Worm (Caenorhabditis elegans) whole organism, L3 larva: ENCODE results near the gene gcsh-1.
A peak's percentile ranks its signal among the peaks of the same experiment; 100 is the strongest.

Experiments
- R02D3.7 ChIP-seq: fragments of 150-350 bp; optimal IDR thresholded peaks from 2 replicates; lab custom pipeline; 2014; ENCODE audit warnings: missing biosample characterization, missing genetic modification characterization
- ZK546.5 ChIP-seq: sonication (generic microtip); optimal IDR thresholded peaks from 2 replicates; lab custom pipeline; 2017; ENCODE audit warnings: missing biosample characterization, missing genetic modification characterization
- aly-2 ChIP-seq: fragments of 150-350 bp; optimal IDR thresholded peaks from 2 replicates; lab custom pipeline; 2014; ENCODE audit warnings: missing biosample characterization, missing genetic modification characterization
- ama-1 ChIP-seq: fragments of 150-350 bp; optimal IDR thresholded peaks from 2 replicates; lab custom pipeline; 2018
- ceh-16 ChIP-seq: sonication (generic microtip); optimal IDR thresholded peaks from 2 replicates; lab custom pipeline; 2017; ENCODE audit warnings: missing biosample characterization, missing genetic modification characterization
- ceh-28 ChIP-seq: fragments of 150-350 bp; optimal IDR thresholded peaks from 2 replicates; lab custom pipeline; 2014; ENCODE audit warnings: missing biosample characterization, missing genetic modification reagents, missing genetic modification characterization
- ceh-82 ChIP-seq: fragments of 150-350 bp; optimal IDR thresholded peaks from 2 replicates; lab custom pipeline; 2014; ENCODE audit warnings: missing biosample characterization, missing genetic modification characterization
- ceh-9 ChIP-seq: sonication (generic microtip); optimal IDR thresholded peaks from 2 replicates; lab custom pipeline; 2018; ENCODE audit warnings: missing biosample characterization, missing genetic modification characterization
- daf-12 ChIP-seq: fragments of 150-350 bp; optimal IDR thresholded peaks from 2 replicates; lab custom pipeline; 2014; ENCODE audit warnings: missing biosample characterization, missing genetic modification reagents, missing genetic modification characterization
- egl-27 ChIP-seq: sonication (generic microtip); optimal IDR thresholded peaks from 4 replicates; lab custom pipeline; 2017; ENCODE audit warnings: missing biosample characterization, missing genetic modification reagents, missing genetic modification characterization
- egl-5 ChIP-seq: fragments of 150-350 bp; optimal IDR thresholded peaks from 2 replicates; lab custom pipeline; 2017; ENCODE audit warnings: missing biosample characterization, missing genetic modification reagents, missing genetic modification characterization, inconsistent platforms
- elt-1 ChIP-seq: fragments of 150-350 bp; optimal IDR thresholded peaks from 2 replicates; lab custom pipeline; 2014; ENCODE audit warnings: missing biosample characterization, missing genetic modification characterization
- elt-2 ChIP-seq: sonication (generic microtip); optimal IDR thresholded peaks from 2 replicates; lab custom pipeline; 2016; ENCODE audit warnings: missing genetic modification reagents, mild to moderate bottlenecking, missing genetic modification characterization, missing compliant biosample characterization
- elt-3 ChIP-seq, 3 experiments: fragments of 150-350 bp in 1 of 3; sonication (generic microtip) in 2 of 3; optimal IDR thresholded peaks; 2 replicates in 2 of 3; 4 replicates in 1 of 3; lab custom pipeline; 2014 to 2017; ENCODE audit warnings: missing biosample characterization in 3 of 3, missing genetic modification characterization in 3 of 3
- eor-1 ChIP-seq, 2 experiments: fragments of 150-350 bp; optimal IDR thresholded peaks; 2 replicates each; lab custom pipeline; 2014 to 2018; ENCODE audit warnings: missing biosample characterization in 2 of 2, missing genetic modification characterization in 2 of 2
- fkh-10 ChIP-seq: sonication (generic microtip); optimal IDR thresholded peaks from 2 replicates; lab custom pipeline; 2017; ENCODE audit warnings: missing biosample characterization, missing genetic modification reagents, missing genetic modification characterization
- fkh-2 ChIP-seq: fragments of 150-350 bp; optimal IDR thresholded peaks from 2 replicates; lab custom pipeline; 2014; ENCODE audit warnings: missing biosample characterization, missing genetic modification reagents, missing genetic modification characterization
- hmg-11 ChIP-seq: sonication (generic microtip); optimal IDR thresholded peaks from 2 replicates; lab custom pipeline; 2016; ENCODE audit warnings: missing genetic modification characterization, missing compliant biosample characterization
- jun-1 ChIP-seq: fragments of 150-350 bp; optimal IDR thresholded peaks from 2 replicates; lab custom pipeline; 2014; ENCODE audit warnings: missing biosample characterization, missing genetic modification reagents, missing genetic modification characterization
- lin-15B ChIP-seq: fragments of 150-350 bp; optimal IDR thresholded peaks from 2 replicates; lab custom pipeline; 2014; ENCODE audit warnings: missing biosample characterization, missing genetic modification characterization
- lin-39 ChIP-seq: fragments of 150-350 bp; optimal IDR thresholded peaks from 2 replicates; lab custom pipeline; 2018; ENCODE audit warnings: missing biosample characterization, missing genetic modification reagents, missing genetic modification characterization
- lsy-12 ChIP-seq: sonication (generic microtip); optimal IDR thresholded peaks from 2 replicates; lab custom pipeline; 2016; ENCODE audit warnings: mild to moderate bottlenecking, missing genetic modification characterization, missing compliant biosample characterization
- mdl-1 ChIP-seq: fragments of 150-350 bp; optimal IDR thresholded peaks from 2 replicates; lab custom pipeline; 2014; ENCODE audit warnings: missing biosample characterization, missing genetic modification characterization
- mml-1 ChIP-seq: fragments of 150-350 bp; sonication (generic microtip); optimal IDR thresholded peaks from 3 replicates; lab custom pipeline; 2014; ENCODE audit warnings: missing biosample characterization, missing genetic modification characterization
- nfya-1 ChIP-seq: sonication (generic microtip); optimal IDR thresholded peaks from 2 replicates; lab custom pipeline; 2017; ENCODE audit warnings: missing genetic modification characterization, mild to moderate bottlenecking, missing compliant biosample characterization, antibody characterized with exemption, moderate library complexity; ENCODE audit not compliant: insufficient read depth
- nhr-11 ChIP-seq: fragments of 150-350 bp; optimal IDR thresholded peaks from 2 replicates; lab custom pipeline; 2014; ENCODE audit warnings: missing biosample characterization, missing genetic modification characterization
- nhr-12 ChIP-seq: fragments of 150-350 bp; optimal IDR thresholded peaks from 2 replicates; lab custom pipeline; 2014; ENCODE audit warnings: missing biosample characterization, missing genetic modification characterization
- nhr-23 ChIP-seq: fragments of 150-350 bp; optimal IDR thresholded peaks from 2 replicates; lab custom pipeline; 2014; ENCODE audit warnings: missing biosample characterization, missing genetic modification reagents, missing genetic modification characterization
- nhr-237 ChIP-seq: fragments of 150-350 bp; optimal IDR thresholded peaks from 2 replicates; lab custom pipeline; 2014; ENCODE audit warnings: missing biosample characterization, missing genetic modification characterization
- nhr-25 ChIP-seq: sonication (generic microtip); optimal IDR thresholded peaks from 2 replicates; lab custom pipeline; 2017; ENCODE audit warnings: missing biosample characterization, missing genetic modification characterization
- nhr-28 ChIP-seq: fragments of 150-350 bp; optimal IDR thresholded peaks from 2 replicates; lab custom pipeline; 2014; ENCODE audit warnings: missing biosample characterization, missing genetic modification characterization
- nhr-43 ChIP-seq: sonication (generic microtip); optimal IDR thresholded peaks from 2 replicates; lab custom pipeline; 2016; ENCODE audit warnings: mild to moderate bottlenecking, missing genetic modification characterization, missing compliant biosample characterization; ENCODE audit not compliant: poor library complexity, severe bottlenecking
- nhr-67 ChIP-seq: fragments of 150-350 bp; optimal IDR thresholded peaks from 2 replicates; lab custom pipeline; 2014; ENCODE audit warnings: missing biosample characterization, missing genetic modification characterization
- nhr-76 ChIP-seq: fragments of 150-350 bp; sonication (generic microtip); optimal IDR thresholded peaks from 5 replicates; lab custom pipeline; 2014; ENCODE audit warnings: missing biosample characterization, missing genetic modification characterization
- nhr-77 ChIP-seq: fragments of 150-350 bp; optimal IDR thresholded peaks from 2 replicates; lab custom pipeline; 2014; ENCODE audit warnings: missing biosample characterization, missing genetic modification characterization
- pha-4 ChIP-seq: fragments of 150-350 bp; optimal IDR thresholded peaks from 2 replicates; lab custom pipeline; 2014; ENCODE audit warnings: missing biosample characterization, missing genetic modification reagents, missing genetic modification characterization
- pqm-1 ChIP-seq: fragments of 150-350 bp; optimal IDR thresholded peaks from 2 replicates; lab custom pipeline; 2017; ENCODE audit warnings: missing biosample characterization, missing genetic modification characterization, inconsistent platforms
- sea-2 ChIP-seq: fragments of 150-350 bp; sonication (generic microtip); optimal IDR thresholded peaks from 4 replicates; lab custom pipeline; 2014; ENCODE audit warnings: missing biosample characterization, missing genetic modification reagents, missing genetic modification characterization
- skn-1 ChIP-seq: fragments of 150-350 bp; optimal IDR thresholded peaks from 2 replicates; lab custom pipeline; 2014; ENCODE audit warnings: missing biosample characterization, missing genetic modification characterization
- snpc-4 ChIP-seq: fragments of 150-350 bp; optimal IDR thresholded peaks from 2 replicates; lab custom pipeline; 2014; ENCODE audit warnings: missing biosample characterization, missing genetic modification characterization
- tbx-2 ChIP-seq: sonication (generic microtip); optimal IDR thresholded peaks from 2 replicates; lab custom pipeline; 2016; ENCODE audit warnings: mild to moderate bottlenecking, missing genetic modification characterization, missing compliant biosample characterization
- unc-39 ChIP-seq: sonication (generic microtip); optimal IDR thresholded peaks from 4 replicates; lab custom pipeline; 2017; ENCODE audit warnings: missing biosample characterization, missing genetic modification characterization
- unc-62 ChIP-seq: fragments of 150-350 bp; sonication (generic microtip); optimal IDR thresholded peaks from 4 replicates; lab custom pipeline; 2014; ENCODE audit warnings: missing biosample characterization, missing genetic modification reagents, missing genetic modification characterization
- zag-1 ChIP-seq: fragments of 150-350 bp; optimal IDR thresholded peaks from 2 replicates; lab custom pipeline; 2014; ENCODE audit warnings: missing biosample characterization, missing genetic modification characterization
- ztf-11 ChIP-seq: fragments of 150-350 bp; optimal IDR thresholded peaks from 2 replicates; lab custom pipeline; 2014; ENCODE audit warnings: missing biosample characterization, missing genetic modification characterization
- ztf-4 ChIP-seq: fragments of 150-350 bp; optimal IDR thresholded peaks from 2 replicates; lab custom pipeline; 2014; ENCODE audit warnings: missing biosample characterization, missing genetic modification characterization

The gcsh-1 gene

DNA sequence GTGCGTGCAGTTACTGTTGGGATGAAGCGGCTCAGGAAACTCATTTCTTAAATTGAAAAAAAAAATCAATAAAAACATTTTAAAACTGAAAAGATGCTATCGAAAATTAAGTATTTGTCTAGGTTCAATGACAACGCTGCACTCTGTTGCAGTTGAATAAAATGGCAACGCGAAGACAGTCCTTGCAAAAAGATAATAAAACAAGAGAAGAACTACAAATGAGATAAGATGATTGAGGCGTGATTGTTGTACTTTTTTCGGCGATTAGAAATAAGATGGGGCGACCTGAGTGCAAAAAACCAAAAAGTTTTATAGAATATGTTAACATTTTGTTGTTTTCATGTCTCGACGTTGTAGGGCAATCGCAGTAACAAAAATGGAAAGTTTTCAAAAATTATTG lies at the start of gene gcsh-1:
Gene gcsh-1 (minus strand): TSS at position 46 of the 400 bp plus-strand sequence.
- TF ChIP-seq eor-1 (tag; optimal IDR thresholded peaks at IDR 0.05; lab: Kevin White, UChicago) (no peak), nfya-1 (tag; lab: Kevin White, UChicago) (no peak), elt-2 (peak; percentile 62), pqm-1 (tag; lab: Kevin White, UChicago) (peak; percentile 45)

DNA sequence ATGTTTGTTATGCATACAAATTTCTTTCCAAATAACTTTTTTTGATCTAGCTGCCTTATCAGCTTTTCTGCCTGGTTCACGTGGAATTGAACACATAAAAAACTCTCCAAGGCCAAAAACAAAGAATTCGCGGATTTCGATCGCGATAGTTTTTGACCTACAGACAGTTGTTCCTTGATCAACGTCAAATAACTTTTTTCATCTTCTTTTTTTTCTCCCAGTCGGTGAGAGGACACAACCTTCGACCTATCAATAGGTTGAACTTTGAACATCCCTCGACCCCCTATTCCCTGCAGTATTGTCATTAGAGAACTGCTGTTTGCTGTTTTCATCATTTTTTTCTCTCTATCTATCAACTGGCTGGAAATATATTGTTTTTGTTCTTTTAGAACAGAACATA lies 48.9 kb upstream of the gcsh-1 start:
- peak; percentile 8 for TF ChIP-seq pha-4 (tag; lab: Kevin White, UChicago)
- no peak for TF ChIP-seq egl-5 (tag; lab: Kevin White, UChicago)
- no peak for TF ChIP-seq ceh-16 (tag; lab: Kevin White, UChicago)
- TF ChIP-seq ceh-9, result no peak
- TF ChIP-seq nhr-12 (tag; lab: Kevin White, UChicago), result no peak
- TF ChIP-seq nhr-77 (tag; lab: Kevin White, UChicago), result no peak
- TF ChIP-seq ztf-4, result no peak
- no peak for TF ChIP-seq mdl-1
- TF ChIP-seq nhr-11, result no peak
- TF ChIP-seq nhr-25 (tag; lab: Kevin White, UChicago), result peak; percentile 1
- no peak for TF ChIP-seq nhr-76 (tag; lab: Kevin White, UChicago)
- no peak for TF ChIP-seq tbx-2
- no peak for TF ChIP-seq pqm-1 (tag; lab: Kevin White, UChicago)
- TF ChIP-seq jun-1 (tag; lab: Kevin White, UChicago), result no peak
- no peak for TF ChIP-seq fkh-10 (GFP tag; lab: Kevin White, UChicago)

DNA sequence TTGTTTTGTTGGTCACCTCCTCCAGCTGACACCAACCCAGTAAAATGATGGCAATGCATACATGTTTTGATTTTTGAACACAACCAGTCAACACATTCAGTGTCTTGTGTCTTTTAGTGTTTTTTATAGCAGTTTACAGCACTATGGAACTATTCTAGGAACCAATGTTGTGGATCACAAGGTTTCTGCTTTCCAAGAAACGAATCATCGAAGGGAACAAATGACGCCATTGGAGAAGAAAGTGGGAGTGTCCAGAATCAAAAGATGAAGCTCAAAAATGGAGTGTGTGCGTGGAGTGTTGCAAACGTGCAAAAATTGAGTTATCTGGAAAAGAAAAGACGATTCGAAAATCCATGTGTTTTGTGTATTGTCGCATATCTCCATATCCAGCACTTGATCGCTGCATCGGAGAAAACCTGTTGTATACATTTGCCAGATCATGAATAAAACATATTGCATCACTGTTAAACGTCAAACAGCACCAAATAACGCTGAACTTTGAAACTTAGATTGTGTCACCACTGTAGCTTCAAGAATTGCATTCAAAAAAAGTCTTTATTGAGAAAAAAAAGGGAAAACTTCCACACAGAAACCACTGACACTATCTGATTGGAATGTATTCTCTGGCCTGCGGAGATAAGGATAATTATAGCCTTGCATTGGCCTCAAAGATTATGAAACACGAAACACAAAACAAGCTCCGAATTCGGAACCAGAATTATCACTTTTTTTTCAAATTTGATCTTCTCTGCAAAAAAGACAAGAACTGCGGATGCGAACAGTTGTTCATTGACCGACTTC lies 47.6 kb upstream of the gcsh-1 start:
- TF ChIP-seq hmg-11 (tag; lab: Kevin White, UChicago) (no peak), ama-1 (no peak), snpc-4 (tag; lab: Kevin White, UChicago) (no peak), nhr-237 (tag; lab: Kevin White, UChicago) (no peak), ztf-4 (no peak), pqm-1 (tag; lab: Kevin White, UChicago) (peak; percentile 19), jun-1 (tag; lab: Kevin White, UChicago) (peak; percentile 73), unc-39 (tag; lab: Kevin White, UChicago) (no peak), nhr-77 (tag; lab: Kevin White, UChicago) (no peak), nhr-12 (tag; lab: Kevin White, UChicago) (no peak), ceh-9 (no peak), ceh-28 (tag; lab: Kevin White, UChicago) (no peak), nfya-1 (tag; lab: Kevin White, UChicago) (peak; percentile 63), nhr-23 (peak; percentile 6), R02D3.7 (tag; lab: Kevin White, UChicago) (no peak), fkh-2 (tag; lab: Kevin White, UChicago) (no peak), ZK546.5 (no peak), ztf-11 (no peak), fkh-10 (GFP tag; lab: Kevin White, UChicago) (peak; percentile 92), nhr-67 (no peak), sea-2 (GFP tag; lab: Kevin White, UChicago) (no peak), unc-62 (GFP tag; lab: Kevin White, UChicago) (no peak), pha-4 (tag; lab: Kevin White, UChicago) (no peak), ceh-16 (tag; lab: Kevin White, UChicago) (no peak), zag-1 (tag; lab: Kevin White, UChicago) (no peak), lsy-12 (tag; lab: Kevin White, UChicago) (no peak), lin-39 (no peak), nhr-11 (peak; percentile 93), nhr-43 (tag; lab: Kevin White, UChicago) (peak; percentile 85), mml-1 (tag; lab: Kevin White, UChicago) (no peak), egl-27 (tag; lab: Kevin White, UChicago) (no peak), lin-15B (tag; lab: Kevin White, UChicago) (no peak), skn-1 (tag; lab: Kevin White, UChicago) (no peak), nhr-25 (tag; lab: Kevin White, UChicago) (no peak), egl-5 (tag; lab: Kevin White, UChicago) (no peak), mdl-1 (no peak), elt-1 (tag; lab: Kevin White, UChicago) (peak; percentile 70), tbx-2 (no peak), aly-2 (tag; lab: Kevin White, UChicago) (no peak), elt-3 (tag; optimal IDR thresholded peaks at IDR 0.05; lab: Kevin White, UChicago) (peak in 2 of 3 experiments; percentile 41 to 79), ceh-82 (tag; lab: Kevin White, UChicago) (no peak), daf-12 (tag; lab: Kevin White, UChicago) (no peak), nhr-28 (tag; lab: Kevin White, UChicago) (no peak), eor-1 (tag; optimal IDR thresholded peaks at IDR 0.05; lab: Kevin White, UChicago) (no peak), elt-2 (peak; percentile 55), nhr-76 (tag; lab: Kevin White, UChicago) (no peak)
